Fruit fly (Drosophila melanogaster): ENCODE data around the gene Coq3.

Coq3 gene

dm6 chr2L:21108759-21109282, 49.6 kb downstream of the Coq3 start (continued):
- TF ChIP-seq Lhr (GFP tag; optimal IDR thresholded peaks at IDR 0.05) (peak; percentile 36), CG16779 (GFP tag; IDR thresholded peaks at IDR 0.05) (no peak), toy (GFP tag; IDR thresholded peaks at IDR 0.05) (no peak), CG32772 (GFP tag; IDR thresholded peaks at IDR 0.05) (no peak), CG13424 (tag; optimal IDR thresholded peaks at IDR 0.05) (peak; percentile 67), grn (GFP tag; optimal IDR thresholded peaks at IDR 0.05) (peak; percentile 27), E2f2 (GFP tag; IDR thresholded peaks at IDR 0.05) (peak; percentile 25; the same call in 1 of the 2 replicates), CG1529 (GFP tag; optimal IDR thresholded peaks at IDR 0.05) (peak; percentile 50), Vsx1 (GFP tag; optimal IDR thresholded peaks at IDR 0.05) (peak; percentile 48), CG15269 (tag; optimal IDR thresholded peaks at IDR 0.05) (peak; percentile 65), ci (GFP tag; IDR thresholded peaks at IDR 0.05) (no peak; the same call in 2 of the 3 replicates), ase (GFP tag; IDR thresholded peaks at IDR 0.05) (no peak), Tbp (GFP tag; optimal IDR thresholded peaks at IDR 0.05) (no peak), CG4404 (GFP tag; IDR thresholded peaks at IDR 0.05) (no peak; the same call in 1 of the 2 replicates), CG11695 (GFP tag; IDR thresholded peaks at IDR 0.05) (0 out of 3 replicates have a peak, but pooled peaks have one; percentile 10), sob (GFP tag; IDR thresholded peaks at IDR 0.05) (0 out of 2 replicates have a peak, but pooled peaks have one; percentile 45), wdn (GFP tag; IDR thresholded peaks at IDR 0.05) (no peak), slou (GFP tag; optimal IDR thresholded peaks at IDR 0.05) (peak; percentile 10), Six4 (GFP tag; optimal IDR thresholded peaks at IDR 0.05) (no peak), ttk (GFP tag; IDR thresholded peaks at IDR 0.05) (peak; percentile 48; the same call in 1 of the 2 replicates), pan (optimal IDR thresholded peaks at IDR 0.05) (no peak), pan (GFP tag; optimal IDR thresholded peaks at IDR 0.05 in 1 of 2, IDR thresholded peaks at IDR 0.05 in 1 of 2) (peak in 1 of 2 experiments; percentile 27), Jarid2 (GFP tag; optimal IDR thresholded peaks at IDR 0.05) (peak; percentile 31), ranshi (GFP tag; IDR thresholded peaks at IDR 0.05) (no peak), CG13894 (tag; optimal IDR thresholded peaks at IDR 0.05) (no peak), Sin3A (optimal IDR thresholded peaks at IDR 0.05) (no peak), CG14860 (GFP tag; IDR thresholded peaks at IDR 0.05; ENCODE audit: partially characterized antibody) (no peak), sens-2 (GFP tag; IDR thresholded peaks at IDR 0.05) (no peak), CG2678 (tag; optimal IDR thresholded peaks at IDR 0.05) (peak; percentile 63), Hsf (GFP tag; optimal IDR thresholded peaks at IDR 0.05) (peak; percentile 51), CG3726 (GFP tag; IDR thresholded peaks at IDR 0.05) (no peak), CG6813 (GFP tag; optimal IDR thresholded peaks at IDR 0.05) (peak; percentile 6), unc-4 (GFP tag; IDR thresholded peaks at IDR 0.05; ENCODE audit: partially characterized antibody) (no peak), Med (GFP tag) (peak; percentile 74), h (optimal IDR thresholded peaks at IDR 0.05) (no peak), wor (GFP tag; IDR thresholded peaks at IDR 0.05) (no peak), CG15011 (GFP tag; optimal IDR thresholded peaks at IDR 0.05) (no peak), CG16813 (GFP tag; IDR thresholded peaks at IDR 0.05; ENCODE audit: partially characterized antibody) (no peak), CG6683 (GFP tag; optimal IDR thresholded peaks at IDR 0.05) (no peak), gt (GFP tag; IDR thresholded peaks at IDR 0.05) (no peak), CG13123 (GFP tag; optimal IDR thresholded peaks at IDR 0.05) (peak; percentile 3), zfh2 (GFP tag; optimal IDR thresholded peaks at IDR 0.05) (peak; percentile 6), CG30020 (tag; optimal IDR thresholded peaks at IDR 0.05) (peak; percentile 44), CG12942 (GFP tag; optimal IDR thresholded peaks at IDR 0.05) (no peak), mam (GFP tag; optimal IDR thresholded peaks at IDR 0.05) (no peak), CG6654 (GFP tag; optimal IDR thresholded peaks at IDR 0.05) (no peak), CG10431 (GFP tag; optimal IDR thresholded peaks at IDR 0.05) (no peak), kni (GFP tag; optimal IDR thresholded peaks at IDR 0.05) (no peak), CG10321 (GFP tag; IDR thresholded peaks at IDR 0.05) (no peak), da (GFP tag; optimal IDR thresholded peaks at IDR 0.05) (no peak), caup (GFP tag; optimal IDR thresholded peaks at IDR 0.05; ENCODE audit: severe bottlenecking) (no peak), jumu (GFP tag; optimal IDR thresholded peaks at IDR 0.05) (peak; percentile 13)

Data from whole organism, embryonic.